Fruit fly (Drosophila melanogaster) whole organism, embryonic: ENCODE data around the gene Muc91C.

Experiments used
- Bdp1 ChIP-seq: fragments of 200-800 bp; sonication (Bioruptor generic); optimal IDR thresholded peaks from 3 replicates; lab custom pipeline; 2016; ENCODE audit warnings: missing biosample characterization, missing genetic modification characterization
- Bgb ChIP-seq: fragments of 200-800 bp; sonication (Bioruptor generic); IDR thresholded peaks from 2 replicates; pipeline ENCODE4 v1.3.6; 2022; ENCODE audit warnings: missing biosample characterization, missing genetic modification characterization; ENCODE audit not compliant: partially characterized antibody
- CG10209 ChIP-seq: fragments of 200-800 bp; sonication (Bioruptor generic); optimal IDR thresholded peaks from 3 replicates; lab custom pipeline; 2017; ENCODE audit warnings: missing biosample characterization, mild to moderate bottlenecking, missing genetic modification characterization, missing genetic modification reagents
- CG10462 ChIP-seq: fragments of 200-800 bp; sonication (Bioruptor generic); optimal IDR thresholded peaks from 2 replicates; lab custom pipeline; 2016; ENCODE audit warnings: missing biosample characterization, missing genetic modification characterization
- CG10565 ChIP-seq: fragments of 200-800 bp; sonication (Bioruptor generic); optimal IDR thresholded peaks from 3 replicates; lab custom pipeline; 2016; ENCODE audit warnings: missing biosample characterization, mild to moderate bottlenecking, missing genetic modification characterization
- CG10654 ChIP-seq: fragments of 200-800 bp; sonication (Bioruptor generic); optimal IDR thresholded peaks from 2 replicates; lab custom pipeline; 2016; ENCODE audit warnings: missing biosample characterization, missing genetic modification characterization
- CG11456 ChIP-seq: fragments of 200-800 bp; sonication (Bioruptor generic); IDR thresholded peaks from 3 replicates; pipeline ENCODE4 v1.3.6; 2022; ENCODE audit warnings: missing biosample characterization, missing genetic modification characterization
- CG11560 ChIP-seq: fragments of 200-800 bp; sonication (Bioruptor generic); IDR thresholded peaks from 3 replicates; pipeline ENCODE4 v1.3.6; 2022; ENCODE audit warnings: missing biosample characterization, missing genetic modification characterization
- CG12071 ChIP-seq: fragments of 200-800 bp; sonication (Bioruptor generic); optimal IDR thresholded peaks from 3 replicates; lab custom pipeline; 2018; ENCODE audit warnings: missing biosample characterization, mild to moderate bottlenecking, missing genetic modification characterization
- CG16863 ChIP-seq: fragments of 200-800 bp; sonication (Bioruptor generic); optimal IDR thresholded peaks from 3 replicates; lab custom pipeline; 2016; ENCODE audit warnings: missing biosample characterization, missing genetic modification characterization
- CG17359 ChIP-seq: fragments of 200-800 bp; sonication (Bioruptor generic); optimal IDR thresholded peaks from 3 replicates; lab custom pipeline; 2018; ENCODE audit warnings: missing biosample characterization, mild to moderate bottlenecking, missing genetic modification characterization, moderate library complexity
- CG18599 ChIP-seq: fragments of 200-800 bp; sonication (Bioruptor generic); optimal IDR thresholded peaks from 3 replicates; lab custom pipeline; 2017; ENCODE audit warnings: missing biosample characterization, missing genetic modification characterization, mild to moderate bottlenecking, moderate library complexity, missing genetic modification reagents
- CG2875 ChIP-seq: fragments of 200-800 bp; sonication (Bioruptor generic); optimal IDR thresholded peaks from 2 replicates; lab custom pipeline; 2017; ENCODE audit warnings: missing biosample characterization, mild to moderate bottlenecking, missing genetic modification characterization, missing genetic modification reagents
- CG3847 ChIP-seq: fragments of 200-800 bp; sonication (Bioruptor generic); IDR thresholded peaks from 2 replicates; pipeline ENCODE4 v1.3.6; 2022; ENCODE audit warnings: missing biosample characterization, missing genetic modification characterization
- CG4282 ChIP-seq: fragments of 200-800 bp; sonication (Bioruptor generic); optimal IDR thresholded peaks from 2 replicates; lab custom pipeline; 2016; ENCODE audit warnings: missing biosample characterization, missing genetic modification characterization
- CG4360 ChIP-seq: fragments of 200-800 bp; sonication (Bioruptor generic); IDR thresholded peaks from 2 replicates; pipeline ENCODE4 v1.3.6; 2022; ENCODE audit warnings: missing biosample characterization, missing genetic modification characterization
- CG4730 ChIP-seq: fragments of 200-800 bp; sonication (Bioruptor generic); IDR thresholded peaks from 2 replicates; pipeline ENCODE4 v1.3.6; 2022; ENCODE audit warnings: missing biosample characterization, missing genetic modification characterization
- CG5245 ChIP-seq: fragments of 200-800 bp; sonication (Bioruptor generic); optimal IDR thresholded peaks from 3 replicates; lab custom pipeline; 2016; ENCODE audit warnings: missing biosample characterization, missing genetic modification characterization
- CG6791 ChIP-seq: fragments of 200-800 bp; sonication (Bioruptor generic); IDR thresholded peaks from 3 replicates; pipeline ENCODE4 v1.3.6; 2022; ENCODE audit warnings: missing biosample characterization, missing genetic modification characterization; ENCODE audit not compliant: partially characterized antibody
- CG8944 ChIP-seq: fragments of 200-800 bp; sonication (Bioruptor generic); optimal IDR thresholded peaks from 3 replicates; lab custom pipeline; 2016; ENCODE audit warnings: missing biosample characterization, missing genetic modification characterization
- CoRest ChIP-seq: fragments of 200-800 bp; sonication (Bioruptor generic); optimal IDR thresholded peaks from 3 replicates; lab custom pipeline; 2018; ENCODE audit warnings: missing biosample characterization, mild to moderate bottlenecking, missing genetic modification characterization, moderate library complexity
- CrebB ChIP-seq: fragments of 200-800 bp; sonication (Bioruptor generic); optimal IDR thresholded peaks from 3 replicates; lab custom pipeline; 2018; ENCODE audit warnings: missing biosample characterization, mild to moderate bottlenecking, missing genetic modification characterization
- Drgx ChIP-seq: fragments of 200-800 bp; sonication (Bioruptor generic); IDR thresholded peaks from 2 replicates; pipeline ENCODE4 v1.3.6; 2022; ENCODE audit warnings: missing biosample characterization, missing genetic modification characterization
- Ets97D ChIP-seq: fragments of 200-800 bp; sonication (Bioruptor generic); optimal IDR thresholded peaks from 3 replicates; lab custom pipeline; 2016; ENCODE audit warnings: missing biosample characterization, missing genetic modification characterization
- HHEX ChIP-seq: fragments of 200-800 bp; sonication (Bioruptor generic); optimal IDR thresholded peaks from 3 replicates; lab custom pipeline; 2017; ENCODE audit warnings: missing biosample characterization, mild to moderate bottlenecking, missing genetic modification characterization, missing genetic modification reagents
- HLHmδ ChIP-seq: fragments of 200-800 bp; sonication (Bioruptor generic); optimal IDR thresholded peaks from 2 replicates; lab custom pipeline; 2018; ENCODE audit warnings: missing biosample characterization, mild to moderate bottlenecking, missing genetic modification characterization, moderate library complexity
- HmgZ ChIP-seq: fragments of 200-800 bp; sonication (Bioruptor generic); optimal IDR thresholded peaks from 2 replicates; lab custom pipeline; 2018; ENCODE audit warnings: missing biosample characterization, mild to moderate bottlenecking, missing genetic modification characterization
- Hr39 ChIP-seq: fragments of >200 bp; optimal IDR thresholded peaks from 2 replicates; lab custom pipeline; 2017
- Kr ChIP-seq: fragments of 200-800 bp; sonication (Bioruptor generic); optimal IDR thresholded peaks from 2 replicates; lab custom pipeline; 2017; ENCODE audit warnings: missing biosample characterization, mild to moderate bottlenecking, missing genetic modification characterization
- Lpt ChIP-seq: fragments of >200 bp; optimal IDR thresholded peaks from 2 replicates; lab custom pipeline; 2018; ENCODE audit warnings: missing biosample characterization, missing genetic modification characterization
- Six4 ChIP-seq: fragments of 200-800 bp; sonication (Bioruptor generic); optimal IDR thresholded peaks from 2 replicates; lab custom pipeline; 2016; ENCODE audit warnings: missing biosample characterization, missing genetic modification characterization
- Trl ChIP-seq, 3 experiments: fragments of >200 bp in 2 of 3; fragments of 200-800 bp in 1 of 3; sonication (Bioruptor generic) in 1 of 3; optimal IDR thresholded peaks; 2 replicates in 1 of 3; 3 replicates in 2 of 3; lab custom pipeline; 2016 to 2017; ENCODE audit warnings: missing biosample characterization in 1 of 3, missing genetic modification characterization in 1 of 3
- abd-A ChIP-seq: fragments of 200-800 bp; sonication (Bioruptor generic); optimal IDR thresholded peaks from 3 replicates; lab custom pipeline; 2019; ENCODE audit warnings: missing biosample characterization, mild to moderate bottlenecking, missing genetic modification characterization, moderate library complexity
- amos ChIP-seq: fragments of 200-800 bp; sonication (Bioruptor generic); IDR thresholded peaks from 2 replicates; pipeline ENCODE4 v1.3.6; 2022; ENCODE audit warnings: missing biosample characterization, missing genetic modification characterization; ENCODE audit not compliant: partially characterized antibody
- ara ChIP-seq: fragments of 200-800 bp; sonication (Bioruptor generic); IDR thresholded peaks from 2 replicates; pipeline ENCODE4 v1.3.6; 2022; ENCODE audit warnings: missing biosample characterization, missing genetic modification characterization
- bcd ChIP-seq: fragments of 200-800 bp; sonication (Bioruptor generic); optimal IDR thresholded peaks from 2 replicates; lab custom pipeline; 2017; ENCODE audit warnings: missing biosample characterization, mild to moderate bottlenecking, missing genetic modification characterization
- dan ChIP-seq: fragments of 200-800 bp; sonication (Bioruptor generic); IDR thresholded peaks from 2 replicates; pipeline ENCODE4 v1.3.6; 2022; ENCODE audit warnings: missing biosample characterization, missing genetic modification characterization
- disco-r ChIP-seq: fragments of 200-800 bp; sonication (Bioruptor generic); optimal IDR thresholded peaks from 2 replicates; lab custom pipeline; 2016; ENCODE audit warnings: missing biosample characterization, missing genetic modification characterization
- dysf ChIP-seq: fragments of 200-800 bp; sonication (Bioruptor generic); IDR thresholded peaks from 3 replicates; pipeline ENCODE4 v1.3.6; 2022; ENCODE audit warnings: missing biosample characterization, missing genetic modification characterization
- eyg ChIP-seq: fragments of 200-800 bp; sonication (Bioruptor generic); optimal IDR thresholded peaks from 3 replicates; lab custom pipeline; 2016; ENCODE audit warnings: missing biosample characterization, missing genetic modification characterization
- grau ChIP-seq: fragments of 200-800 bp; optimal IDR thresholded peaks from 3 replicates; lab custom pipeline; 2019; ENCODE audit warnings: missing biosample characterization, mild to moderate bottlenecking, missing genetic modification characterization, moderate library complexity
- ham ChIP-seq: fragments of 200-800 bp; sonication (Bioruptor generic); IDR thresholded peaks from 2 replicates; pipeline ENCODE4 v1.3.6; 2022; ENCODE audit warnings: missing biosample characterization, missing genetic modification characterization
- jing ChIP-seq: fragments of 200-800 bp; sonication (Bioruptor generic); optimal IDR thresholded peaks from 2 replicates; lab custom pipeline; 2018; ENCODE audit warnings: missing biosample characterization, mild to moderate bottlenecking, missing genetic modification characterization
- kah ChIP-seq: fragments of 200-800 bp; sonication (Bioruptor generic); optimal IDR thresholded peaks from 2 replicates; lab custom pipeline; 2018; ENCODE audit warnings: missing biosample characterization, mild to moderate bottlenecking, missing genetic modification characterization
- otp ChIP-seq: fragments of 200-800 bp; sonication (Bioruptor generic); IDR thresholded peaks from 3 replicates; pipeline ENCODE4, ENCODE4 v1.3.6; 2022; ENCODE audit warnings: missing biosample characterization, missing genetic modification characterization
- pita ChIP-seq: fragments of 200-800 bp; sonication (Bioruptor generic); optimal IDR thresholded peaks from 2 replicates; lab custom pipeline; 2017; ENCODE audit warnings: missing biosample characterization, mild to moderate bottlenecking, missing genetic modification characterization
- pros ChIP-seq: fragments of 200-800 bp; sonication (Bioruptor generic); optimal IDR thresholded peaks from 3 replicates; lab custom pipeline; 2019; ENCODE audit warnings: missing biosample characterization, mild to moderate bottlenecking, missing genetic modification characterization, moderate library complexity
- rib ChIP-seq: fragments of 200-800 bp; sonication (Bioruptor generic); IDR thresholded peaks from 2 replicates; pipeline ENCODE4 v1.3.6; 2022; ENCODE audit warnings: missing biosample characterization, missing genetic modification characterization
- sisA ChIP-seq: fragments of 200-800 bp; sonication (Bioruptor generic); IDR thresholded peaks from 2 replicates; pipeline ENCODE4 v1.3.6; 2022; ENCODE audit warnings: missing biosample characterization, missing genetic modification characterization
- slou ChIP-seq: fragments of 200-800 bp; sonication (Bioruptor generic); optimal IDR thresholded peaks from 3 replicates; lab custom pipeline; 2016; ENCODE audit warnings: missing biosample characterization, missing genetic modification characterization
- unpg ChIP-seq: fragments of 200-800 bp; sonication (Bioruptor generic); optimal IDR thresholded peaks from 3 replicates; lab custom pipeline; 2018; ENCODE audit warnings: missing biosample characterization, mild to moderate bottlenecking, missing genetic modification characterization, moderate library complexity
- vnd ChIP-seq: fragments of 200-800 bp; sonication (Bioruptor generic); IDR thresholded peaks from 3 replicates; pipeline ENCODE4 v1.3.6; 2022; ENCODE audit warnings: missing biosample characterization, missing genetic modification characterization; ENCODE audit not compliant: partially characterized antibody

The Muc91C gene

DNA sequence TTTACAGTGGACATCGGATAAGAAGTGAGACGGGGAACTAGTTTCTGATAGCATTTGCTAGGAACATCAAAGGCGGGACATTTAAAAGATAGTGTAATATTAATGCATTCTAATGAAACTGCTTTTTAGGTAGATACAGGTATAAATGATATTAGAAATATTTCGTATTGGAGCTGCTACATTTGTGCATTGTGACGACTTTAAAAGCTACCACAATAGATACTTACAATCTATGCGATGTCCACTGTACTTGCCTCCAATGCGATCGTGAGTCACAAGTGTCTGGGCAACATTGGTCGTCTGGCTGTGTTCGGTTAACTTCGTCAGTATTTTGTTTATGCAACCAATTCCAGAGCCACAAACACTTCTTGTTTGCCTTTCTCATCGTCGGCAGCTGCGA lies 22.7 kb downstream of the Muc91C start (continued):
- TF ChIP-seq CG11560 (tag; lab: Robert Waterston, UW) = no peak
- TF ChIP-seq CG10462 (GFP tag; lab: Kevin White, UChicago) = no peak
- TF ChIP-seq CG18599 = no peak
- TF ChIP-seq pros (GFP tag; lab: Kevin White, UChicago) = no peak
- TF ChIP-seq kah = no peak
- TF ChIP-seq slou (GFP tag; lab: Kevin White, UChicago) = no peak
- TF ChIP-seq Bdp1 = no peak
- no peak for TF ChIP-seq ham (GFP tag; lab: Robert Waterston, UW)
- no peak for TF ChIP-seq dan (GFP tag; lab: Robert Waterston, UW)
- no peak for TF ChIP-seq Kr
- TF ChIP-seq Drgx = peak; percentile 82
- no peak for TF ChIP-seq HHEX
- no peak for TF ChIP-seq otp
- peak; percentile 89 for TF ChIP-seq grau (tag; lab: Kevin White, UChicago)
- TF ChIP-seq CG16863 = peak; percentile 12
- no peak for TF ChIP-seq bcd (GFP tag; lab: Kevin White, UChicago)
- TF ChIP-seq CG10209 = no peak
- no peak for TF ChIP-seq HmgZ (tag; lab: Kevin White, UChicago)
- TF ChIP-seq CrebB (tag; lab: Kevin White, UChicago) = no peak
- no peak for TF ChIP-seq jing (GFP tag; lab: Kevin White, UChicago)
- TF ChIP-seq sisA (GFP tag; lab: Robert Waterston, UW) = peak; percentile 39; the same call in 1 of the 2 replicates
- TF ChIP-seq Trl (optimal IDR thresholded peaks at IDR 0.05; lab: Kevin White, UChicago) = no peak
- no peak for TF ChIP-seq Trl (GFP tag; optimal IDR thresholded peaks at IDR 0.05; lab: Kevin White, UChicago)
- no peak for TF ChIP-seq CG10565 (GFP tag; lab: Kevin White, UChicago)
- TF ChIP-seq amos = no peak
- no peak for TF ChIP-seq CG4730 (GFP tag; lab: Robert Waterston, UW)
- TF ChIP-seq eyg (GFP tag; lab: Kevin White, UChicago) = no peak
- TF ChIP-seq Hr39 (lab: Kevin White, UChicago) = no peak
- no peak for TF ChIP-seq abd-A
- TF ChIP-seq disco-r (GFP tag; lab: Kevin White, UChicago) = no peak
- peak; percentile 2 for TF ChIP-seq unpg (GFP tag; lab: Kevin White, UChicago)
- TF ChIP-seq CoRest (tag; lab: Kevin White, UChicago) = peak; percentile 33
- TF ChIP-seq Lpt = no peak
- no peak for TF ChIP-seq CG12071 (GFP tag; lab: Kevin White, UChicago)
- TF ChIP-seq CG6791 = no peak
- TF ChIP-seq ara = no peak
- TF ChIP-seq Six4 (GFP tag; lab: Kevin White, UChicago) = no peak
- no peak for TF ChIP-seq CG4282 (GFP tag; lab: Kevin White, UChicago)
- TF ChIP-seq Ets97D (GFP tag; lab: Kevin White, UChicago) = no peak
- TF ChIP-seq Bgb (GFP tag; lab: Robert Waterston, UW) = no peak
- TF ChIP-seq CG3847 (GFP tag; lab: Robert Waterston, UW) = peak; percentile 20; the same call in 1 of the 2 replicates
- peak; percentile 6 for TF ChIP-seq CG17359 (tag; lab: Kevin White, UChicago)
- TF ChIP-seq dysf (GFP tag; lab: Robert Waterston, UW) = peak; percentile 48; the same call in 1 of the 3 replicates
- TF ChIP-seq CG5245 = no peak
- no peak for TF ChIP-seq pita (GFP tag; lab: Kevin White, UChicago)
- no peak for TF ChIP-seq rib (GFP tag; lab: Robert Waterston, UW)
- TF ChIP-seq HLHmδ (GFP tag; lab: Kevin White, UChicago) = no peak
- TF ChIP-seq vnd (GFP tag; lab: Robert Waterston, UW) = no peak
- TF ChIP-seq CG4360 (GFP tag; lab: Robert Waterston, UW) = no peak
- no peak for TF ChIP-seq CG8944 (GFP tag; lab: Kevin White, UChicago)
- TF ChIP-seq CG2875 (GFP tag; lab: Kevin White, UChicago) = no peak
- TF ChIP-seq CG11456 (GFP tag; lab: Robert Waterston, UW) = no peak
- no peak for TF ChIP-seq CG10654 (GFP tag; lab: Kevin White, UChicago)
